Fruit fly (Drosophila melanogaster) S2 (cell line): ENCODE results near the gene Srg3.

ENCODE experiments used
- CG8478 ChIP-seq: fragments of >200 bp; optimal IDR thresholded peaks from 2 replicates; lab custom pipeline; 2018
- CTCF ChIP-seq, 2 experiments: fragments of >200 bp; optimal IDR thresholded peaks; 2 replicates each; lab custom pipeline; 2018

- TF ChIP-seq CG8478 (lab: Kevin White, UChicago): no peak
- no peak for TF ChIP-seq CTCF (optimal IDR thresholded peaks at IDR 0.05; lab: Kevin White, UChicago)
Measured at dm6 chr3L:9438858-9439257, 4.2 kb upstream of the Srg3 start.
